Worm (Caenorhabditis elegans) whole organism, L2 larva: ENCODE measurements around the gene K11H12.11.

ENCODE experiments used
- C34F6.9 ChIP-seq: fragments of 150-350 bp; optimal IDR thresholded peaks from 2 replicates; lab custom pipeline; 2014; ENCODE audit warnings: missing biosample characterization, missing genetic modification characterization
- F13H6.1 ChIP-seq: sonication (generic microtip); optimal IDR thresholded peaks from 2 replicates; lab custom pipeline; 2016; ENCODE audit warnings: missing genetic modification characterization, missing compliant biosample characterization
- R02D3.7 ChIP-seq: fragments of 150-350 bp; optimal IDR thresholded peaks from 2 replicates; lab custom pipeline; 2014; ENCODE audit warnings: missing biosample characterization, missing genetic modification characterization
- Y55F3AM.14 ChIP-seq: fragments of 200-800 bp; sonication (Bioruptor generic); optimal IDR thresholded peaks from 2 replicates; lab custom pipeline; 2018; ENCODE audit warnings: mild to moderate bottlenecking, missing genetic modification characterization, missing compliant biosample characterization
- ZK546.5 ChIP-seq: sonication (generic microtip); optimal IDR thresholded peaks from 2 replicates; lab custom pipeline; 2017; ENCODE audit warnings: missing biosample characterization, missing genetic modification characterization
- alr-1 ChIP-seq: fragments of 150-350 bp; optimal IDR thresholded peaks from 2 replicates; lab custom pipeline; 2014; ENCODE audit warnings: missing biosample characterization, missing genetic modification characterization
- ama-1 ChIP-seq: fragments of 150-350 bp; optimal IDR thresholded peaks from 2 replicates; lab custom pipeline; 2018; ENCODE audit warnings: inconsistent platforms
- blmp-1 ChIP-seq: sonication (generic microtip); optimal IDR thresholded peaks from 2 replicates; lab custom pipeline; 2017; ENCODE audit warnings: missing genetic modification characterization, mild to moderate bottlenecking, missing compliant biosample characterization, antibody characterized with exemption, moderate library complexity; ENCODE audit not compliant: insufficient read depth
- ceh-16 ChIP-seq: fragments of 150-350 bp; optimal IDR thresholded peaks from 2 replicates; lab custom pipeline; 2014; ENCODE audit warnings: missing biosample characterization, missing genetic modification characterization
- ceh-82 ChIP-seq: fragments of 150-350 bp; optimal IDR thresholded peaks from 2 replicates; lab custom pipeline; 2014; ENCODE audit warnings: missing biosample characterization, missing genetic modification characterization
- crh-2 ChIP-seq: sonication (generic microtip); optimal IDR thresholded peaks from 2 replicates; lab custom pipeline; 2017; ENCODE audit warnings: missing biosample characterization, missing genetic modification characterization
- dmd-4 ChIP-seq: sonication (generic microtip); optimal IDR thresholded peaks from 2 replicates; lab custom pipeline; 2017; ENCODE audit warnings: missing biosample characterization, missing genetic modification characterization
- egl-27 ChIP-seq: sonication (generic microtip); optimal IDR thresholded peaks from 3 replicates; lab custom pipeline; 2017; ENCODE audit warnings: missing biosample characterization, missing genetic modification reagents, missing genetic modification characterization
- elt-1 ChIP-seq: fragments of 150-350 bp; optimal IDR thresholded peaks from 2 replicates; lab custom pipeline; 2014; ENCODE audit warnings: missing biosample characterization, missing genetic modification characterization
- fos-1 ChIP-seq: fragments of 150-350 bp; optimal IDR thresholded peaks from 2 replicates; lab custom pipeline; 2014; ENCODE audit warnings: missing biosample characterization, missing genetic modification characterization
- gmeb-1 ChIP-seq: fragments of 150-350 bp; optimal IDR thresholded peaks from 2 replicates; lab custom pipeline; 2014; ENCODE audit warnings: missing biosample characterization, missing genetic modification characterization
- lin-11 ChIP-seq: fragments of 150-350 bp; sonication (generic microtip); optimal IDR thresholded peaks from 2 replicates; lab custom pipeline; 2014; ENCODE audit warnings: missing biosample characterization, missing genetic modification characterization, inconsistent platforms, mixed read lengths
- lin-13 ChIP-seq: fragments of 150-350 bp; optimal IDR thresholded peaks from 2 replicates; lab custom pipeline; 2014; ENCODE audit warnings: missing biosample characterization, missing genetic modification reagents, missing genetic modification characterization
- lin-39 ChIP-seq: fragments of 150-350 bp; optimal IDR thresholded peaks from 2 replicates; lab custom pipeline; 2014; ENCODE audit warnings: missing biosample characterization, missing genetic modification reagents, missing genetic modification characterization
- lsy-2 ChIP-seq, 2 experiments: fragments of 150-350 bp in 1 of 2; sonication (generic microtip) in 1 of 2; optimal IDR thresholded peaks; 2 replicates each; lab custom pipeline; 2014 to 2017; ENCODE audit warnings: missing biosample characterization in 2 of 2, missing genetic modification characterization in 2 of 2
- mab-5 ChIP-seq: fragments of 150-350 bp; optimal IDR thresholded peaks from 2 replicates; lab custom pipeline; 2014; ENCODE audit warnings: missing biosample characterization, missing genetic modification characterization
- mdl-1 ChIP-seq, 2 experiments: fragments of 150-350 bp in 1 of 2; sonication (generic microtip) in 1 of 2; optimal IDR thresholded peaks; 2 replicates each; lab custom pipeline; 2017; ENCODE audit warnings: missing biosample characterization in 2 of 2, missing genetic modification characterization in 2 of 2
- nhr-10 ChIP-seq: sonication (generic microtip); optimal IDR thresholded peaks from 2 replicates; lab custom pipeline; 2017; ENCODE audit warnings: missing biosample characterization, missing genetic modification characterization
- nhr-11 ChIP-seq: fragments of 150-350 bp; optimal IDR thresholded peaks from 2 replicates; lab custom pipeline; 2014; ENCODE audit warnings: missing biosample characterization, missing genetic modification characterization
- nhr-12 ChIP-seq: fragments of 150-350 bp; optimal IDR thresholded peaks from 2 replicates; lab custom pipeline; 2014; ENCODE audit warnings: missing biosample characterization, missing genetic modification characterization
- nhr-129 ChIP-seq: fragments of 150-350 bp; optimal IDR thresholded peaks from 2 replicates; lab custom pipeline; 2014; ENCODE audit warnings: missing biosample characterization, missing genetic modification characterization
- nhr-21 ChIP-seq: fragments of 150-350 bp; optimal IDR thresholded peaks from 2 replicates; lab custom pipeline; 2014; ENCODE audit warnings: missing biosample characterization, missing genetic modification characterization
- nhr-23 ChIP-seq: fragments of 150-350 bp; optimal IDR thresholded peaks from 2 replicates; lab custom pipeline; 2014; ENCODE audit warnings: missing biosample characterization, missing genetic modification reagents, missing genetic modification characterization
- nhr-237 ChIP-seq: fragments of 150-350 bp; optimal IDR thresholded peaks from 2 replicates; lab custom pipeline; 2014; ENCODE audit warnings: missing biosample characterization, missing genetic modification characterization
- nhr-25 ChIP-seq: fragments of 150-350 bp; sonication (generic microtip); optimal IDR thresholded peaks from 3 replicates; lab custom pipeline; 2014; ENCODE audit warnings: missing biosample characterization, missing genetic modification characterization
- nhr-6 ChIP-seq: fragments of 150-350 bp; optimal IDR thresholded peaks from 2 replicates; lab custom pipeline; 2014; ENCODE audit warnings: missing biosample characterization, missing genetic modification characterization
- nhr-77 ChIP-seq: fragments of 150-350 bp; optimal IDR thresholded peaks from 2 replicates; lab custom pipeline; 2014; ENCODE audit warnings: missing biosample characterization, missing genetic modification characterization
- peb-1 ChIP-seq: fragments of 150-350 bp; optimal IDR thresholded peaks from 2 replicates; lab custom pipeline; 2014; ENCODE audit warnings: missing biosample characterization, missing genetic modification characterization
- sem-4 ChIP-seq: fragments of 150-350 bp; optimal IDR thresholded peaks from 2 replicates; lab custom pipeline; 2014; ENCODE audit warnings: missing biosample characterization, missing genetic modification reagents, missing genetic modification characterization
- skn-1 ChIP-seq: sonication (generic microtip); optimal IDR thresholded peaks from 2 replicates; lab custom pipeline; 2017; ENCODE audit warnings: missing biosample characterization, missing genetic modification characterization
- sma-3 ChIP-seq: sonication (generic microtip); optimal IDR thresholded peaks from 2 replicates; lab custom pipeline; 2016; ENCODE audit warnings: missing genetic modification reagents, missing genetic modification characterization, missing compliant biosample characterization
- sma-9 ChIP-seq, 2 experiments: fragments of 150-350 bp in 1 of 2; sonication (generic microtip) in 1 of 2; optimal IDR thresholded peaks; 2 replicates each; lab custom pipeline; 2014 to 2016; ENCODE audit warnings: missing genetic modification characterization in 2 of 2, mild to moderate bottlenecking in 1 of 2, missing biosample characterization in 1 of 2, missing compliant biosample characterization in 1 of 2, missing genetic modification reagents in 1 of 2, moderate library complexity in 1 of 2
- snpc-4 ChIP-seq: fragments of 150-350 bp; optimal IDR thresholded peaks from 2 replicates; lab custom pipeline; 2014; ENCODE audit warnings: missing biosample characterization, missing genetic modification characterization
- unc-39 ChIP-seq: fragments of 150-350 bp; optimal IDR thresholded peaks from 2 replicates; lab custom pipeline; 2014; ENCODE audit warnings: missing biosample characterization, missing genetic modification characterization
- unc-55 ChIP-seq: fragments of 150-350 bp; sonication (generic microtip); optimal IDR thresholded peaks from 3 replicates; lab custom pipeline; 2014; ENCODE audit warnings: missing biosample characterization, missing genetic modification reagents, missing genetic modification characterization
- unc-62 ChIP-seq: fragments of 150-350 bp; optimal IDR thresholded peaks from 2 replicates; lab custom pipeline; 2014; ENCODE audit warnings: missing biosample characterization, missing genetic modification reagents, missing genetic modification characterization
- zag-1 ChIP-seq: fragments of 150-350 bp; optimal IDR thresholded peaks from 2 replicates; lab custom pipeline; 2014; ENCODE audit warnings: missing biosample characterization, missing genetic modification characterization
- ztf-1 ChIP-seq: fragments of 200-800 bp; sonication (Bioruptor generic); conservative IDR thresholded peaks from 2 replicates; pipeline ENCODE4 v1.3.6; 2022; ENCODE audit warnings: missing genetic modification characterization, missing compliant biosample characterization
- ztf-11 ChIP-seq: sonication (generic microtip); optimal IDR thresholded peaks from 2 replicates; lab custom pipeline; 2017; ENCODE audit warnings: missing biosample characterization, missing genetic modification characterization
- ztf-4 ChIP-seq: fragments of 150-350 bp; optimal IDR thresholded peaks from 2 replicates; lab custom pipeline; 2014; ENCODE audit warnings: missing biosample characterization, missing genetic modification characterization

Gene K11H12.11

DNA sequence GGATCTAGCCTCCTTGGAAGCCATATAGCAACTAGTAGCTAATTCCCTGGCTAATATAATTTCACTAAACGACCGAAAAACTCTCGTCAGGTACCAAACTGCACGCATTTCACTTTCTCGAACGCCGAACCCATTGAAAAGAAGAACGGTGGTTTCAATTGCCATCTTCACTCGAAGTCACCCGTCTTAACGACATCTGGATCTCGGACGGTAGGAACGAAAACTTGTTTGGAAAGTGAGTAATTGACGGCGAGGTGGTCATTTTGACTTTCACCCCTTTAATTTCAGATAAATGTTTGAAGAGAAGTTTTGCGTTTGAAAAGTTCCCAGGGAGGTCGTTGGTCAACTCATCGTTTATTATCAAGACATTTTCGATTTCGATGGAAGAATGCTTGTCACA, 14.4 kb upstream of the K11H12.11 start:
- TF ChIP-seq nhr-12 (tag; lab: Kevin White, UChicago) = no peak
- TF ChIP-seq nhr-25 (tag; lab: Kevin White, UChicago) = no peak
- TF ChIP-seq ztf-1 (GFP tag; lab: Robert Waterston, UW) = no peak
- TF ChIP-seq unc-62 (GFP tag; lab: Kevin White, UChicago) = no peak
- TF ChIP-seq ceh-16 (tag; lab: Kevin White, UChicago) = no peak
- no peak for TF ChIP-seq nhr-10 (tag; lab: Kevin White, UChicago)
- TF ChIP-seq mab-5 (tag; lab: Kevin White, UChicago) = no peak
- no peak for TF ChIP-seq lin-11
- no peak for TF ChIP-seq ZK546.5 (tag; lab: Kevin White, UChicago)
- TF ChIP-seq lin-13 (GFP tag; lab: Kevin White, UChicago) = no peak
- TF ChIP-seq blmp-1 = no peak
- TF ChIP-seq nhr-23 (tag; lab: Kevin White, UChicago) = no peak
- no peak for TF ChIP-seq R02D3.7 (tag; lab: Kevin White, UChicago)
- no peak for TF ChIP-seq dmd-4 (tag; lab: Kevin White, UChicago)
- no peak for TF ChIP-seq nhr-21
- TF ChIP-seq gmeb-1 (tag; lab: Kevin White, UChicago) = no peak
- no peak for TF ChIP-seq nhr-77 (tag; lab: Kevin White, UChicago)
- no peak for TF ChIP-seq lin-39 (tag; lab: Kevin White, UChicago)

- TF ChIP-seq egl-27 (tag; lab: Kevin White, UChicago) (no peak), ztf-11 (tag; lab: Kevin White, UChicago) (no peak), ZK546.5 (tag; lab: Kevin White, UChicago) (no peak), blmp-1 (no peak), fos-1 (tag; lab: Kevin White, UChicago) (no peak), zag-1 (tag; lab: Kevin White, UChicago) (no peak), unc-55 (GFP tag; lab: Kevin White, UChicago) (no peak), gmeb-1 (tag; lab: Kevin White, UChicago) (no peak), lin-11 (no peak), ama-1 (no peak), nhr-25 (tag; lab: Kevin White, UChicago) (no peak), C34F6.9 (no peak), Y55F3AM.14 (GFP tag; lab: Kevin White, UChicago) (no peak), nhr-129 (tag; lab: Kevin White, UChicago) (no peak), alr-1 (tag; lab: Kevin White, UChicago) (no peak), F13H6.1 (tag; lab: Kevin White, UChicago) (no peak), sma-9 (GFP tag; optimal IDR thresholded peaks at IDR 0.05; lab: Kevin White, UChicago) (no peak), sma-9 (tag; optimal IDR thresholded peaks at IDR 0.05; lab: Kevin White, UChicago) (no peak)
Observed at ce11 chrIV:684197-684596, 13.8 kb upstream of the K11H12.11 start, which contains the start of gene cutl-28. cutl-28 (plus strand) TSS chrIV:684497.

- TF ChIP-seq nhr-25 (tag; lab: Kevin White, UChicago) (no peak), unc-55 (GFP tag; lab: Kevin White, UChicago) (peak; percentile 63), nhr-6 (tag; lab: Kevin White, UChicago) (peak; percentile 8), mdl-1 (tag; optimal IDR thresholded peaks at IDR 0.05; lab: Kevin White, UChicago) (peak; percentile 12 to 15), alr-1 (tag; lab: Kevin White, UChicago) (no peak), Y55F3AM.14 (GFP tag; lab: Kevin White, UChicago) (peak; percentile 65), ztf-4 (tag; lab: Kevin White, UChicago) (no peak), peb-1 (tag; lab: Kevin White, UChicago) (no peak), ZK546.5 (tag; lab: Kevin White, UChicago) (no peak), ztf-11 (tag; lab: Kevin White, UChicago) (no peak), nhr-77 (tag; lab: Kevin White, UChicago) (peak; percentile 28), mab-5 (tag; lab: Kevin White, UChicago) (no peak), fos-1 (tag; lab: Kevin White, UChicago) (peak; percentile 60), sma-3 (GFP tag; lab: Kevin White, UChicago) (peak; percentile 51), lin-11 (peak; percentile 20), unc-62 (GFP tag; lab: Kevin White, UChicago) (no peak), sem-4 (peak; percentile 4), ceh-16 (tag; lab: Kevin White, UChicago) (no peak), nhr-129 (tag; lab: Kevin White, UChicago) (peak; percentile 79), C34F6.9 (peak; percentile 50), snpc-4 (tag; lab: Kevin White, UChicago) (no peak), ceh-82 (tag; lab: Kevin White, UChicago) (no peak), skn-1 (no peak), elt-1 (tag; lab: Kevin White, UChicago) (no peak), crh-2 (peak; percentile 44), gmeb-1 (tag; lab: Kevin White, UChicago) (peak; percentile 69), nhr-237 (no peak), nhr-21 (peak; percentile 81), R02D3.7 (tag; lab: Kevin White, UChicago) (no peak), F13H6.1 (tag; lab: Kevin White, UChicago) (peak; percentile 58), sma-9 (GFP tag; optimal IDR thresholded peaks at IDR 0.05; lab: Kevin White, UChicago) (peak; percentile 58), sma-9 (tag; optimal IDR thresholded peaks at IDR 0.05; lab: Kevin White, UChicago) (no peak), lsy-2 (tag; optimal IDR thresholded peaks at IDR 0.05; lab: Kevin White, UChicago) (peak in 1 of 2 experiments; percentile 36), ama-1 (no peak), nhr-11 (tag; lab: Kevin White, UChicago) (peak; percentile 23), nhr-10 (tag; lab: Kevin White, UChicago) (no peak), unc-39 (no peak)
Observed at ce11 chrIV:682726-683340, 12.5 kb upstream of the K11H12.11 start.
